Worm (Caenorhabditis elegans): ENCODE results near the gene cct-2.

- TF ChIP-seq lsy-27 (tag; optimal IDR thresholded peaks at IDR 0.05; ENCODE audit: borderline replicate concordance, insufficient read depth) (no peak), somi-1 (GFP tag; optimal IDR thresholded peaks at IDR 0.05) (no peak), nhr-80 (tag; optimal IDR thresholded peaks at IDR 0.05) (no peak)
These were observed 32.1 kb upstream of the cct-2 start for ce11 chrII:8895398-8895797.
